Fruit fly (Drosophila melanogaster) whole organism, embryonic: Measurements from ENCODE around the gene sdk.

Source experiments
- CG10209 ChIP-seq: fragments of 200-800 bp; sonication (Bioruptor generic); optimal IDR thresholded peaks from 3 replicates; lab custom pipeline; 2017; ENCODE audit warnings: missing biosample characterization, mild to moderate bottlenecking, missing genetic modification characterization, missing genetic modification reagents
- CG12659 ChIP-seq: fragments of 200-800 bp; sonication (Bioruptor generic); optimal IDR thresholded peaks from 3 replicates; lab custom pipeline; 2017; ENCODE audit warnings: mild to moderate bottlenecking, missing biosample characterization, missing genetic modification reagents, missing genetic modification characterization
- CG13287 ChIP-seq: fragments of 200-800 bp; sonication (Bioruptor generic); IDR thresholded peaks from 2 replicates; pipeline ENCODE4 v1.3.6; 2022; ENCODE audit warnings: missing biosample characterization, missing genetic modification characterization; ENCODE audit not compliant: partially characterized antibody
- CG15479 ChIP-seq: fragments of 200-800 bp; sonication (Bioruptor generic); optimal IDR thresholded peaks from 3 replicates; lab custom pipeline; 2019; ENCODE audit warnings: missing biosample characterization, mild to moderate bottlenecking, missing genetic modification characterization, moderate library complexity
- CG18599 ChIP-seq: fragments of 200-800 bp; sonication (Bioruptor generic); optimal IDR thresholded peaks from 3 replicates; lab custom pipeline; 2017; ENCODE audit warnings: missing biosample characterization, missing genetic modification characterization, mild to moderate bottlenecking, moderate library complexity, missing genetic modification reagents
- CG2889 ChIP-seq: fragments of 200-800 bp; sonication (Bioruptor generic); IDR thresholded peaks from 3 replicates; pipeline ENCODE4 v1.3.6; 2022; ENCODE audit warnings: missing biosample characterization, missing genetic modification characterization
- CG34422 ChIP-seq: fragments of 200-800 bp; sonication (Bioruptor generic); IDR thresholded peaks from 3 replicates; pipeline ENCODE4 v1.3.6; 2022; ENCODE audit warnings: missing biosample characterization, missing genetic modification characterization
- CG4282 ChIP-seq: fragments of 200-800 bp; sonication (Bioruptor generic); optimal IDR thresholded peaks from 2 replicates; lab custom pipeline; 2016; ENCODE audit warnings: missing biosample characterization, missing genetic modification characterization
- CG4730 ChIP-seq: fragments of 200-800 bp; sonication (Bioruptor generic); IDR thresholded peaks from 2 replicates; pipeline ENCODE4 v1.3.6; 2022; ENCODE audit warnings: missing biosample characterization, missing genetic modification characterization
- CG6654 ChIP-seq: fragments of 200-800 bp; sonication (Bioruptor generic); optimal IDR thresholded peaks from 2 replicates; lab custom pipeline; 2017; ENCODE audit warnings: missing biosample characterization, mild to moderate bottlenecking, missing genetic modification characterization
- CG6689 ChIP-seq: fragments of 200-800 bp; sonication (Bioruptor generic); IDR thresholded peaks from 2 replicates; pipeline ENCODE4 v1.3.6; 2022; ENCODE audit warnings: missing biosample characterization, missing genetic modification characterization
- CG6791 ChIP-seq: fragments of 200-800 bp; sonication (Bioruptor generic); IDR thresholded peaks from 3 replicates; pipeline ENCODE4 v1.3.6; 2022; ENCODE audit warnings: missing biosample characterization, missing genetic modification characterization; ENCODE audit not compliant: partially characterized antibody
- CG7357 ChIP-seq: fragments of 200-800 bp; sonication (Bioruptor generic); IDR thresholded peaks from 3 replicates; pipeline ENCODE4 v1.3.6; 2022; ENCODE audit warnings: missing biosample characterization, missing genetic modification characterization
- CG7928 ChIP-seq: fragments of 200-800 bp; sonication (Bioruptor generic); optimal IDR thresholded peaks from 2 replicates; lab custom pipeline; 2017; ENCODE audit warnings: missing biosample characterization, mild to moderate bottlenecking, missing genetic modification characterization
- CG8089 ChIP-seq: fragments of 200-800 bp; sonication (Bioruptor generic); optimal IDR thresholded peaks from 3 replicates; lab custom pipeline; 2016; ENCODE audit warnings: missing biosample characterization, missing genetic modification characterization
- CG8290 ChIP-seq, 3 experiments: fragments of 200-800 bp; sonication (Bioruptor generic); optimal IDR thresholded peaks; 2 replicates each; lab custom pipeline; 2016 to 2019; ENCODE audit warnings: missing biosample characterization in 3 of 3, missing genetic modification characterization in 3 of 3, mild to moderate bottlenecking in 2 of 3, moderate library complexity in 1 of 3
- CG9437 ChIP-seq: fragments of 200-800 bp; sonication (Bioruptor generic); optimal IDR thresholded peaks from 2 replicates; lab custom pipeline; 2018; ENCODE audit warnings: missing biosample characterization, mild to moderate bottlenecking, missing genetic modification characterization
- Dad ChIP-seq: fragments of 200-800 bp; sonication (Bioruptor generic); optimal IDR thresholded peaks from 3 replicates; lab custom pipeline; 2016; ENCODE audit warnings: missing biosample characterization, missing genetic modification characterization
- Dip2 ChIP-seq: fragments of 200-800 bp; sonication (Bioruptor generic); IDR thresholded peaks from 2 replicates; pipeline ENCODE4 v1.3.6; 2022; ENCODE audit warnings: missing biosample characterization, missing genetic modification characterization
- E2f2 ChIP-seq: fragments of 200-800 bp; sonication (Bioruptor generic); IDR thresholded peaks from 2 replicates; pipeline ENCODE4 v1.3.6; 2022; ENCODE audit warnings: missing biosample characterization, missing genetic modification characterization
- Ets97D ChIP-seq: fragments of 200-800 bp; sonication (Bioruptor generic); optimal IDR thresholded peaks from 3 replicates; lab custom pipeline; 2016; ENCODE audit warnings: missing biosample characterization, missing genetic modification characterization
- Fer2 ChIP-seq: fragments of 200-800 bp; sonication (Bioruptor generic); optimal IDR thresholded peaks from 2 replicates; lab custom pipeline; 2018; ENCODE audit warnings: missing biosample characterization, mild to moderate bottlenecking, missing genetic modification characterization, moderate library complexity
- Lhr ChIP-seq: fragments of 200-800 bp; sonication (Bioruptor generic); optimal IDR thresholded peaks from 3 replicates; lab custom pipeline; 2017; ENCODE audit warnings: mild to moderate bottlenecking, missing biosample characterization, missing genetic modification reagents, missing genetic modification characterization
- MBD-R2 ChIP-seq: fragments of 200-800 bp; sonication (Bioruptor generic); IDR thresholded peaks from 2 replicates; pipeline ENCODE4 v1.3.6; 2022; ENCODE audit warnings: missing biosample characterization, missing genetic modification characterization
- Mad ChIP-seq: fragments of 200-800 bp; sonication (Bioruptor generic); optimal IDR thresholded peaks from 2 replicates; lab custom pipeline; 2016; ENCODE audit warnings: missing biosample characterization, missing genetic modification characterization
- Myb ChIP-seq: fragments of 200-800 bp; sonication (Bioruptor generic); optimal IDR thresholded peaks from 2 replicates; lab custom pipeline; 2016; ENCODE audit warnings: missing biosample characterization, missing genetic modification characterization
- Nf-YB ChIP-seq: fragments of 200-800 bp; sonication (Bioruptor generic); optimal IDR thresholded peaks from 3 replicates; lab custom pipeline; 2019; ENCODE audit warnings: missing biosample characterization, mild to moderate bottlenecking, missing genetic modification characterization, moderate library complexity
- Opbp ChIP-seq: fragments of 200-800 bp; sonication (Bioruptor generic); IDR thresholded peaks from 3 replicates; pipeline ENCODE4 v1.3.6; 2022; ENCODE audit warnings: missing biosample characterization, missing genetic modification characterization; ENCODE audit not compliant: partially characterized antibody
- Ptx1 ChIP-seq: fragments of 200-800 bp; sonication (Bioruptor generic); IDR thresholded peaks from 2 replicates; pipeline ENCODE4 v1.3.6; 2022; ENCODE audit warnings: missing biosample characterization, missing genetic modification characterization
- amos ChIP-seq: fragments of 200-800 bp; sonication (Bioruptor generic); IDR thresholded peaks from 2 replicates; pipeline ENCODE4 v1.3.6; 2022; ENCODE audit warnings: missing biosample characterization, missing genetic modification characterization; ENCODE audit not compliant: partially characterized antibody
- corto ChIP-seq: fragments of 200-800 bp; sonication (Bioruptor generic); optimal IDR thresholded peaks from 2 replicates; lab custom pipeline; 2016; ENCODE audit warnings: missing biosample characterization, mild to moderate bottlenecking, missing genetic modification characterization, moderate library complexity
- emc ChIP-seq: fragments of 200-800 bp; sonication (Bioruptor generic); optimal IDR thresholded peaks from 2 replicates; lab custom pipeline; 2016; ENCODE audit warnings: missing biosample characterization, missing genetic modification characterization
- ems ChIP-seq: fragments of 200-800 bp; sonication (Bioruptor generic); optimal IDR thresholded peaks from 3 replicates; lab custom pipeline; 2016; ENCODE audit warnings: missing biosample characterization, missing genetic modification characterization
- fd64A ChIP-seq: fragments of 200-800 bp; sonication (Bioruptor generic); optimal IDR thresholded peaks from 3 replicates; lab custom pipeline; 2018; ENCODE audit warnings: missing biosample characterization, mild to moderate bottlenecking, missing genetic modification characterization
- knrl ChIP-seq: fragments of 200-800 bp; sonication (Bioruptor generic); IDR thresholded peaks from 3 replicates; pipeline ENCODE4 v1.3.6; 2022; ENCODE audit warnings: missing biosample characterization, missing genetic modification characterization; ENCODE audit not compliant: partially characterized antibody
- pan ChIP-seq, 4 experiments: fragments of >200 bp in 3 of 4; fragments of 200-800 bp in 1 of 4; sonication (Bioruptor generic) in 1 of 4; optimal IDR thresholded peaks in 3 of 4; IDR thresholded peaks in 1 of 4; 2 replicates each; pipeline versions ENCODE4 v1.3.6 to Lab custom; 2017 to 2022; ENCODE audit warnings: missing biosample characterization in 2 of 4, missing genetic modification characterization in 2 of 4, mixed read lengths in 1 of 4
- sna ChIP-seq: fragments of 200-800 bp; sonication (Bioruptor generic); IDR thresholded peaks from 2 replicates; pipeline ENCODE4 v1.3.6; 2022; ENCODE audit warnings: missing biosample characterization, missing genetic modification characterization; ENCODE audit not compliant: partially characterized antibody
- wdn ChIP-seq: fragments of 200-800 bp; sonication (Bioruptor generic); IDR thresholded peaks from 2 replicates; pipeline ENCODE4 v1.3.6; 2022; ENCODE audit warnings: missing biosample characterization, missing genetic modification characterization

sdk gene

DNA sequence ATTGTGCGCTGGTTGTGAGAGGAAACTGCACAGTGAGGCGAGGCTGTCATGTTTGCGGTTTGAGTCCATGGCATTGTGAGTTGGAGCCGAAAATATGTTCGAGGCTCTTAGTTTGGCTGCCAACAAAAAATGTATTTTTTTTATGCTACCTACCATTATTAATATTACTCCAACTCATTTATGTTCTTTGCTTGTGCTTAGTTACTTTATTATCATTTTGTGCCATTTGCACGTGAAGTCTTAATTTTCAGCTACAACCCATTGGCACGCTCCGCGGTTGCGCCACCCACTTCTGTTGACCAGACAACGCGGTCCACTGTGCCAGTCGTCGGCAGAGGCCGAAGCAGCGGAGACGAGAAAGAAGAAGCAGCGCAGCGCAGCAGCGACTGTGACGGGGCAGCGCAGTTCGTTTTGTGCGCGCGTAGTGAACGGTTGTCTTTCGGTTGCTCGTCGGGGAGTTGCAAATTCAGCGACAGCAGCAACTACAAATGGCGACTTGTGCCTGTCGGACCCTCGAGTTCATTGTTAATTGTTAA is at the start of gene sdk (continued):
- peak; percentile 89 for TF ChIP-seq Dad (GFP tag; lab: Kevin White, UChicago)
- peak; percentile 61 for TF ChIP-seq Fer2 (tag; lab: Kevin White, UChicago)
- peak; percentile 90 for TF ChIP-seq Ptx1
- peak; percentile 89 for TF ChIP-seq ems (GFP tag; lab: Kevin White, UChicago)
- TF ChIP-seq emc (GFP tag; lab: Kevin White, UChicago), result peak; percentile 74
- TF ChIP-seq corto (GFP tag; lab: Kevin White, UChicago), result peak; percentile 84
- no peak; the same call in 1 of the 2 replicates for TF ChIP-seq Dip2 (GFP tag; lab: Robert Waterston, UW)
- TF ChIP-seq Lhr, result peak; percentile 69
- TF ChIP-seq CG18599 (GFP tag; lab: Kevin White, UChicago), result peak; percentile 94
- TF ChIP-seq CG34422 (GFP tag; lab: Robert Waterston, UW), result peak; percentile 79; the same call in 2 of the 3 replicates
- peak; percentile 90 for TF ChIP-seq CG10209 (GFP tag; lab: Kevin White, UChicago)
- peak; percentile 92 for TF ChIP-seq CG6689 (GFP tag; lab: Robert Waterston, UW)
- TF ChIP-seq CG6791 (GFP tag; lab: Robert Waterston, UW), result peak; percentile 60; the same call in 1 of the 3 replicates
- TF ChIP-seq sna, result peak; percentile 64
- TF ChIP-seq CG12659 (GFP tag; lab: Kevin White, UChicago), result peak; percentile 91
- TF ChIP-seq CG8290 (GFP tag; optimal IDR thresholded peaks at IDR 0.05; lab: Kevin White, UChicago), result peak; percentile 87
- TF ChIP-seq CG8290 (tag; optimal IDR thresholded peaks at IDR 0.05; lab: Kevin White, UChicago), result peak; percentile 4 to 80
- TF ChIP-seq MBD-R2 (GFP tag; lab: Robert Waterston, UW), result peak; percentile 63
- peak; percentile 67 for TF ChIP-seq CG6654
- peak; percentile 84 for TF ChIP-seq fd64A (GFP tag; lab: Kevin White, UChicago)
- peak; percentile 93 for TF ChIP-seq Mad (GFP tag; lab: Kevin White, UChicago)
- TF ChIP-seq Nf-YB (GFP tag; lab: Kevin White, UChicago), result peak; percentile 82
- TF ChIP-seq wdn (GFP tag; lab: Robert Waterston, UW), result peak; percentile 68; the same call in 1 of the 2 replicates
- TF ChIP-seq knrl, result peak; percentile 74
- peak; percentile 95 for TF ChIP-seq CG4282 (GFP tag; lab: Kevin White, UChicago)
- TF ChIP-seq CG9437, result peak; percentile 82
- TF ChIP-seq pan (optimal IDR thresholded peaks at IDR 0.05; lab: Kevin White, UChicago), result no peak
- TF ChIP-seq pan (GFP tag; optimal IDR thresholded peaks at IDR 0.05 in 1 of 2, IDR thresholded peaks at IDR 0.05 in 1 of 2), result peak in 1 of 2 experiments; percentile 82
- peak; percentile 88 for TF ChIP-seq CG8089 (GFP tag; lab: Kevin White, UChicago)
- peak; percentile 70 for TF ChIP-seq CG4730 (GFP tag; lab: Robert Waterston, UW)
- peak; percentile 80 for TF ChIP-seq CG7357 (GFP tag; lab: Robert Waterston, UW)
- peak; percentile 61; the same call in 1 of the 3 replicates for TF ChIP-seq CG2889
- peak; percentile 71 for TF ChIP-seq E2f2 (GFP tag; lab: Robert Waterston, UW)
- TF ChIP-seq CG15479, result peak; percentile 84
- peak; percentile 73 for TF ChIP-seq Ets97D (GFP tag; lab: Kevin White, UChicago)

DNA sequence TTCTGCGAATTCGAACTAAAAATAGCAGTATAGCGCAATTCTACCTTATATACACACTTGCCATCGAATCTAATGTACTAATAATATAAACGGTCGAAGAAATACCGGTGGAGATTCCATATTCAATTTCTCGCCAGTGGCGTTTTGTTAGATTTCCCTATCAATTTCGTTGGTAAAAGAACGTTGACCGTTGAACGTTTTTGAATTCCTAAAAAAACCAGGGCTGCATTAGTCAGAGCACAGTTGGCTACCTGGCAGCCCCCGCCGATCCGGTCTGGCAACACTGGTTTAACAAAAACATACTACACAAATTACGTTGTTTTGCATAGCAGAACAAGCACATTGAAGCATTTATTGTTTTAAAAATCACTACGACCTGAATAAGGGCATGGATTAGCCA is 42.7 kb upstream of the sdk start:
- TF ChIP-seq amos (GFP tag; lab: Robert Waterston, UW) (peak; percentile 37; the same call in 1 of the 2 replicates), CG13287 (GFP tag; lab: Robert Waterston, UW) (peak; percentile 48; the same call in 1 of the 2 replicates), Opbp (GFP tag; lab: Robert Waterston, UW) (peak; percentile 28; the same call in 1 of the 3 replicates), MBD-R2 (GFP tag; lab: Robert Waterston, UW) (peak; percentile 10; the same call in 1 of the 2 replicates), Myb (GFP tag; lab: Kevin White, UChicago) (peak; percentile 82), E2f2 (GFP tag; lab: Robert Waterston, UW) (peak; percentile 62), CG7928 (peak; percentile 41)
- TF ChIP-seq, all 482 proteins: peak for 7; not testable (repeated sequence) for 475
